Worm (Caenorhabditis elegans) whole organism, mixed stage, embryonic: Measurements from ENCODE around the gene sri-7.
"Not testable (repeated sequence)": the region's sequence is repeated elsewhere in the genome, so short reads cannot be mapped to it uniquely, and the experiment has no call there.

Experiments used
- nhr-12 ChIP-seq: fragments of 150-350 bp; optimal IDR thresholded peaks from 2 replicates; lab custom pipeline; 2014; ENCODE audit warnings: missing biosample characterization, missing genetic modification characterization
- tbx-8 ChIP-seq: fragments of 200-800 bp; sonication (Bioruptor generic); optimal IDR thresholded peaks from 2 replicates; lab custom pipeline; 2018; ENCODE audit warnings: mild to moderate bottlenecking, missing genetic modification characterization, moderate library complexity, missing compliant biosample characterization

- not testable (repeated sequence) for TF ChIP-seq nhr-12 (tag; lab: Kevin White, UChicago); tbx-8
Observed at ce11 chrV:15361412-15361811, 38.7 kb upstream of the sri-7 start, which contains the start of gene ech-1.1.
